Fruit fly (Drosophila melanogaster) whole organism, wandering third instar larva: ENCODE measurements around the gene Jhbp16.

Experiments used
- CG32264 ChIP-seq: fragments of 200-800 bp; sonication (Bioruptor generic); optimal IDR thresholded peaks from 2 replicates; lab custom pipeline; 2016; ENCODE audit warnings: missing biosample characterization, missing genetic modification characterization
- CG9705 ChIP-seq: fragments of 200-800 bp; sonication (Bioruptor generic); optimal IDR thresholded peaks from 2 replicates; lab custom pipeline; 2018; ENCODE audit warnings: missing biosample characterization, mild to moderate bottlenecking, missing genetic modification characterization
- Dif ChIP-seq: fragments of 200-275, 200-300 bp; sonication (Bioruptor generic); optimal IDR thresholded peaks from 2 replicates; lab custom pipeline; 2018; ENCODE audit warnings: missing biosample characterization, missing genetic modification characterization; ENCODE audit not compliant: partially characterized antibody
- HLH106 ChIP-seq: fragments of 200-800 bp; optimal IDR thresholded peaks from 3 replicates; lab custom pipeline; 2019; ENCODE audit warnings: missing biosample characterization, mild to moderate bottlenecking, missing genetic modification characterization, moderate library complexity
- Hr78 ChIP-seq: fragments of >200 bp; optimal IDR thresholded peaks from 2 replicates; lab custom pipeline; 2017; ENCODE audit warnings: missing biosample characterization, missing genetic modification characterization
- Jra ChIP-seq: sonication (Bioruptor generic); optimal IDR thresholded peaks from 2 replicates; lab custom pipeline; 2016; ENCODE audit warnings: missing biosample characterization, missing genetic modification characterization
- Mio ChIP-seq: sonication (Bioruptor generic); optimal IDR thresholded peaks from 2 replicates; lab custom pipeline; 2016; ENCODE audit warnings: missing biosample characterization, missing genetic modification characterization
- Myc ChIP-seq: fragments of >200 bp; optimal IDR thresholded peaks from 2 replicates; lab custom pipeline; 2017
- OdsH ChIP-seq: fragments of 200-800 bp; sonication (Bioruptor generic); optimal IDR thresholded peaks from 2 replicates; lab custom pipeline; 2016; ENCODE audit warnings: missing biosample characterization, mild to moderate bottlenecking, missing genetic modification characterization
- Rel ChIP-seq, 2 experiments: fragments of 200-800 bp; sonication (Bioruptor generic) in 1 of 2; optimal IDR thresholded peaks; 2 replicates in 1 of 2; 3 replicates in 1 of 2; lab custom pipeline; 2016 to 2019; ENCODE audit warnings: mild to moderate bottlenecking in 2 of 2, missing biosample characterization in 2 of 2, missing genetic modification characterization in 2 of 2, moderate library complexity in 1 of 2
- Sp1 ChIP-seq: fragments of 200-800 bp; sonication (Bioruptor generic); optimal IDR thresholded peaks from 3 replicates; lab custom pipeline; 2019; ENCODE audit warnings: missing biosample characterization, mild to moderate bottlenecking, missing genetic modification characterization, moderate library complexity
- br ChIP-seq: fragments of 200-800 bp; sonication (Bioruptor generic); optimal IDR thresholded peaks from 2 replicates; lab custom pipeline; 2016; ENCODE audit warnings: missing biosample characterization, missing genetic modification characterization
- brk ChIP-seq: fragments of 200-800 bp; sonication (Bioruptor generic); optimal IDR thresholded peaks from 2 replicates; lab custom pipeline; 2016; ENCODE audit warnings: missing biosample characterization, mild to moderate bottlenecking, missing genetic modification characterization
- dmrt93B ChIP-seq: fragments of 200-800 bp; sonication (Bioruptor generic); optimal IDR thresholded peaks from 2 replicates; lab custom pipeline; 2018; ENCODE audit warnings: missing biosample characterization, mild to moderate bottlenecking, missing genetic modification characterization
- dsf ChIP-seq: sonication (Bioruptor generic); optimal IDR thresholded peaks from 2 replicates; lab custom pipeline; 2016; ENCODE audit warnings: missing biosample characterization, missing genetic modification characterization, borderline replicate concordance
- foxo ChIP-seq, 2 experiments: fragments of 200-800 bp; sonication (Bioruptor generic); optimal IDR thresholded peaks; 2 replicates in 1 of 2; 3 replicates in 1 of 2; lab custom pipeline; 2016 to 2017; ENCODE audit warnings: missing biosample characterization in 2 of 2, missing genetic modification characterization in 2 of 2
- fru ChIP-seq: fragments of 200-800 bp; sonication (Bioruptor generic); optimal IDR thresholded peaks from 3 replicates; lab custom pipeline; 2016; ENCODE audit warnings: missing biosample characterization, mild to moderate bottlenecking, missing genetic modification characterization
- h ChIP-seq: fragments of 200-800 bp; sonication (Bioruptor generic); optimal IDR thresholded peaks from 3 replicates; lab custom pipeline; 2016; ENCODE audit warnings: missing biosample characterization, mild to moderate bottlenecking, missing genetic modification characterization
- lola ChIP-seq: fragments of >200 bp; optimal IDR thresholded peaks from 2 replicates; lab custom pipeline; 2017; ENCODE audit warnings: missing biosample characterization, missing genetic modification characterization
- rgr ChIP-seq: fragments of 200-800 bp; sonication (Bioruptor generic); optimal IDR thresholded peaks from 3 replicates; lab custom pipeline; 2016; ENCODE audit warnings: missing biosample characterization, mild to moderate bottlenecking, missing genetic modification characterization
- sv ChIP-seq: fragments of 200-800 bp; sonication (Bioruptor generic); optimal IDR thresholded peaks from 3 replicates; lab custom pipeline; 2016; ENCODE audit warnings: missing biosample characterization, missing genetic modification characterization
- tai ChIP-seq: sonication (Bioruptor generic); optimal IDR thresholded peaks from 2 replicates; lab custom pipeline; 2016; ENCODE audit warnings: missing biosample characterization, missing genetic modification characterization
- woc ChIP-seq: sonication (Bioruptor generic); optimal IDR thresholded peaks from 2 replicates; lab custom pipeline; 2016; ENCODE audit warnings: missing biosample characterization, mild to moderate bottlenecking, missing genetic modification characterization

Gene Jhbp16

dm6 chr3R:21700458-21700857 lies 36.3 kb downstream of the Jhbp16 start:
- TF ChIP-seq brk (GFP tag; lab: Kevin White, UChicago), result no peak
- TF ChIP-seq Jra (GFP tag; lab: Kevin White, UChicago), result no peak
- no peak for TF ChIP-seq rgr (GFP tag; lab: Kevin White, UChicago)
- no peak for TF ChIP-seq sv (GFP tag; lab: Kevin White, UChicago)
- TF ChIP-seq Hr78 (GFP tag; lab: Kevin White, UChicago), result no peak
- no peak for TF ChIP-seq Myc (lab: Kevin White, UChicago)
- no peak for TF ChIP-seq foxo (GFP tag; optimal IDR thresholded peaks at IDR 0.05; lab: Kevin White, UChicago)
- TF ChIP-seq Rel (GFP tag; optimal IDR thresholded peaks at IDR 0.05; lab: Kevin White, UChicago), result no peak
- no peak for TF ChIP-seq Rel (tag; optimal IDR thresholded peaks at IDR 0.05; lab: Kevin White, UChicago)
- no peak for TF ChIP-seq tai (GFP tag; lab: Kevin White, UChicago)

dm6 chr3R:21701529-21701928 lies 37.3 kb downstream of the Jhbp16 start:
- TF ChIP-seq CG9705 (GFP tag; lab: Kevin White, UChicago), result no peak
- TF ChIP-seq brk (GFP tag; lab: Kevin White, UChicago), result no peak
- no peak for TF ChIP-seq woc (GFP tag; lab: Kevin White, UChicago)
- no peak for TF ChIP-seq Dif
- TF ChIP-seq foxo (GFP tag; optimal IDR thresholded peaks at IDR 0.05; lab: Kevin White, UChicago), result no peak
- no peak for TF ChIP-seq tai (GFP tag; lab: Kevin White, UChicago)
- TF ChIP-seq dmrt93B, result no peak
- TF ChIP-seq Mio (GFP tag; lab: Kevin White, UChicago), result no peak
- no peak for TF ChIP-seq CG32264 (GFP tag; lab: Kevin White, UChicago)
- TF ChIP-seq lola (GFP tag; lab: Kevin White, UChicago), result no peak
- no peak for TF ChIP-seq dsf (GFP tag; lab: Kevin White, UChicago)
- no peak for TF ChIP-seq OdsH (GFP tag; lab: Kevin White, UChicago)
- TF ChIP-seq Sp1, result no peak

dm6 chr3R:21703346-21703745 lies 39.2 kb downstream of the Jhbp16 start:
- peak in 1 of 2 experiments; percentile 16 for TF ChIP-seq foxo (GFP tag; optimal IDR thresholded peaks at IDR 0.05; lab: Kevin White, UChicago)
- TF ChIP-seq br (GFP tag; lab: Kevin White, UChicago), result no peak

DNA sequence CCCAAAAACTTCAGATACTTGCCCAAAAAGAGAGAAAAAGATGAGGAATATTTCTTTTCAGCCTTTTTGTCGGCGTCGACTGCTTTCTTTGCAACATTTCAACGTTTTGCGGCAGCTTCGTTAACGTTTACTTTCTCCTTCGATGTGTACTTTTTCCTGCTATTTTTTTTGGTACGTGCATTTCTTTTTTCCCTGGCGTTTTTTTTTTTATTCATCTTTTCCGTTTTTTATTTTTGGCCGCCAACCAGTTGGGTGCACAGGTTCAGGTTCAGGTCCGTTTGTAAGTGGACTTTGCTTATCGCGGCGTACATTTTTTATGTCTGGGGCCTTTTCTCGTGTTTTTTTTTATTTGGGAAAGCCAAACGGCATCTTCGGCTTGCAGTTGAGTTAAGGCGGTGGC lies 40.2 kb downstream of the Jhbp16 start:
- TF ChIP-seq Sp1 (no peak), HLH106 (tag; lab: Kevin White, UChicago) (no peak), br (GFP tag; lab: Kevin White, UChicago) (no peak), tai (GFP tag; lab: Kevin White, UChicago) (no peak), sv (GFP tag; lab: Kevin White, UChicago) (no peak), fru (no peak), h (GFP tag; lab: Kevin White, UChicago) (no peak)
